Fruit fly (Drosophila melanogaster) whole organism, larva: ENCODE results near the gene pinta.

Experiments
- noc ChIP-seq: fragments of 200-800 bp; sonication (Bioruptor generic); optimal IDR thresholded peaks from 3 replicates; lab custom pipeline; 2019; ENCODE audit warnings: missing biosample characterization, mild to moderate bottlenecking, missing genetic modification characterization, moderate library complexity

pinta gene

dm6 chr3R:22447195-22447873 is 22.6 kb upstream of the pinta start, which contains the start of gene CG34288:
Gene CG34288 (minus strand): TSS chr3R:22447263.
- TF ChIP-seq noc = peak; percentile 35

DNA sequence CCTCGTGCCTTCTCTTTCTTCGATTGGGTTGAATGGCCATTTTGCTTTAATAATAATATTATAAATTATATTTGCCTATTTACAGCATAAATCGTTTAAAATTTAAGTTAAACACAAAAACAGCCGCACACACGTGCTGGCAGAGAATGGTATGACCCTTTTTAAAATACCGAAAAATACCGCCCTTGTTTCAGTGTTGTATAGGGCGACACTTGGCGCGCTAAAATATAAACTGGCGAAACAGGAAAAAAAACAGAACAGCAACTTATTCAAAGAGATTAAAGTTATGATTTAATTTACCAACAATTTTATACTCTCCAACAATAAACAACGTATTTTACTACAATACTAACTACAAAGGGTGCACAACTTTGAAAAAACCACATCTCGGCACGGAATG is 21.8 kb upstream of the pinta start, which contains the start of gene CG12499:
Gene CG12499 (minus strand): TSS at position 95 of the 400 bp plus-strand sequence.
- no peak for TF ChIP-seq noc

DNA sequence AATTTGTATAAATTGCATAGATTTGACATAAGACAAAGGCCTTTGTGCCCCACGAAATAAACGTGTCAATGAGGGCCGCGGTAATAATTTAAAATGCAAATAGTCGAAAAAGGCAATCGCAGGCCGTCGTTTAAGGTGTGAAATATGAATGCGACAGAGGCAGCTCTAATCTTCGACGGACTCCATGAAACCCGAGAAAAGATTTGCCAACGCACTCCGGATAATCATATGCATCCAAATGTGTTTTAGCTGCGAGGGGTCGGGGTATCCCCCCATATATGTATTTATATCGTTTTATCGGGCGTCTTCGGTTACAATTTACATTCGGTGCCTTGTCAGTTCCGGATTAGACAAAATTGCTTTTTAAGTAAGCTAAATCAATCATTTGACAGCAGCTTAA is 13.6 kb upstream of the pinta start:
- no peak for TF ChIP-seq noc

DNA sequence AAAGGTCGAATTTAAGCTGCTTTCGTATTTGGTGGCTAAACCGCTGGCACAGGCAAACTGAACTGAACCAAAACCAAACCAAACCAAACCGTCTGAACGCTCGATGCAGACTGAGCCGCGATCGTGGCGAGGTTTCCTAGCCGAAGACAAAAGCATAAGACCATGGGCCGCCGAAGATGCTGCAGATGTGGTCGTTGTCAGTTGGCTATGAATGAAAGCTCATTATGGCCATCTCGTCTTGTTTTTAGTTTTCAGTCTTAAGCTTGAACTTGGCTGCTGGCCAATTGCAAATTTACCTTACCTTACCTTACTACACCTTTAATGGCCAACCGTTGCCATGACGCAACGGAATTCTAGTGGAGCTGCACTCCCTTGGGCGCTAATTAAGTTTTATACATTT is 11.3 kb upstream of the pinta start, which contains the start of gene CG13847:
Gene CG13847 (minus strand): TSS at position 101 of the 400 bp plus-strand sequence.
- no peak for TF ChIP-seq noc

DNA sequence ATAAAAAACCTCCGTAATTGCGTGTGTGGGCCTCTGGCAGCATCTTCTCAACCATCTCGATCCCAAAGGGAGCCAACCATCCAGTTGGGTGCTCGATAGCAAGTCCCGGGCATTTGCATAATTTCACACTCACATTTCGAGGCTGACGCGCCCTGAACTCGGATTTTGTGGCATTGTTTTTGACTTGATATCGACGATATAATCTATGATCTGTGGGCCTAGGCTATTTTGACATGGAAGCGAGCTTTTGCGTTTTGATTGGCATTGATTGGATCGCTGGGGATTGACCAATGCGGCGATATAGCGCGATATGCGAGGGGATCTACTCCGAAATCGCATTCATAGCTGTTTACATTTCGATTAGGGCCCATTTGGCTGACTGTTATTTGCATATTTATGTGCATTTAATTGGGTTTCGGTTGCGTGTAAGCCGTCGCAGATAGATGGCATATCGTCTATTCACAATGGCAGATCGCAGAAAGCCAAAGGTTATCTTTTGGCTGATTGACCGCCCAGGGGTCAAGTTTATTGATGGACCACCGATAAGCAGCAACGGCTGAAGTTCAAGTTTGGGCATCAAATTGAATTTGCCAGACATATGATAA is 7.6 kb upstream of the pinta start:
- no peak for TF ChIP-seq noc

dm6 chr3R:22423996-22424395 is 733 bp downstream of the pinta start:
- no peak for TF ChIP-seq noc

- TF ChIP-seq noc = peak; percentile 78
Observed at dm6 chr3R:22421618-22422017, 3.1 kb downstream of the pinta start.

- TF ChIP-seq noc = peak; percentile 9
Observed at dm6 chr3R:22420911-22421310, 3.8 kb downstream of the pinta start, which contains the start of the genes Nop56 and mats. Gene Nop56 (minus strand): TSS chr3R:22421068. Gene mats (plus strand): TSS chr3R:22421161.

DNA sequence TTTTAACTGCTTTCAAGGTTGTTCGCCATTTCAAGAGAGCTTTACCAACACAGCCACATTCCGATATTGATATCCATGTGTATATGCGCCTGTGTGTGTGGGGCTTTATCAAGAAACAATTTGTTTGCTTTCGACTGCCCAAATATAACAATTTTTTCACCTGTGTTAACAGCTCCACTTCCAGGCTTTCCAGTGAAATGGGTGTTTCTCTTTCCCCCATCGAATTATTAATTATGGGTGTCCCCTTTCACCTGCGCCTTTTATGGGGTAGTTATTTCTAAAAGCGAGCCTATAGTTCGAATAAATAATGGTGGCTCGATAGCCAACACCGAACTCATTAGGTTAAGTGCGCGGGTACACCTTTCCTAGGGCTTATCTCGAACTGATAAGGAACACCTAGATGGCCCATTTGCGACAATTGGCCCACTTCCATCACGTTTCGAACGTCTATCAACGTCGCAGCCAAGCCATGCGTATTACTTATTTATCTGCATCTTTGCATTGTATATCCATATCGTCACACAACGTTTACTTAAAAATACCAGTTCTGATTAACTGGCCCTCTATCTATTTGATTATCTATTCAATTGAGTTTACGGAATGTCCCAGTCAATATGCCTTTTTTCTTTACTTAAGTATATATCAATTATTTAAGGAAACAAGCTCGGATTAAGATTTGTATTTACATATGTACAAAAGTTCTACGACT is 12.7 kb downstream of the pinta start:
- TF ChIP-seq noc = peak; percentile 30

DNA sequence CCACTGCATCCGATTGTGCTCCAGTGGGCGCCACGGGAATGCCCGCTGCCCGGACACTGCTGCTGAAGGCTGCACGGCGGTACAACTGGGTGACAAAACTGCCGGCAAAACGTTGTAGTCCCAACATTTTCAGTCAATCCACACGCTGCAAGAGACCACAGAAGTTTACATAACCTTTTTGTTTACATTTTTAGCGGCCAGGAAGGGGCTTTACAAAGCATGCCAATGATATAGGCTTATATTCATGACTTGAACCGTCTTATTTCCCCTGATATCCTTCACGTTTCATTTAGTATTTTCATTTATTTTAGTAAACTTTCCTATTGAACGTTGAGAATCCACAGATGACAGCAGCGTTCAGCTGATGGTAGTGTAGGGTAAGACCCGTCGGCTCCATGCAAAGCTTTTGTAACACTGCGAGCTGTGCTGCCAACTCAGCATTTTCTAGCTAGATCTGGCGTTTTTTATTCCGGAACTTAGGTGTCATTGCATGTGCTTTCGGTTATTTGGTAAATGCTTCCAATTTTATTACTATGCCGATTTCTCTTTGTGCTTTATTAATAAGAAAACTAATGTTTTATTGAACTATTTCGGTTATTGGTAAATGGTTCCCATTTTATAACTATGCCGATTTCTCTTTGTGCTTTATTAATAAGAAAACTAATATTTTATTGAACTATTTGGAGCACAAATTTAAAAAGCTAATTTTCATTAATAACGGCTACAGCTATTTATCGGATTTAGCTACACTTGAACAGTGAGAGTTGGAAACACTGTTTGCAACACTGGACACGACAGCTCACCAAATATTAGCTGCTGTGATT is 14.0 kb downstream of the pinta start, which contains the start of the genes CG13850 and lqfR:
Gene CG13850 (minus strand): TSS at position 379 of the 824 bp plus-strand sequence.
Gene lqfR (plus strand): TSS at position 765 of the 824 bp plus-strand sequence.
- TF ChIP-seq noc = peak; percentile 66

- no peak for TF ChIP-seq noc
Observed at dm6 chr3R:22405639-22406038, 19.1 kb downstream of the pinta start, which contains the start of gene CG13855. Gene CG13855 (plus strand): TSS chr3R:22405939.

DNA sequence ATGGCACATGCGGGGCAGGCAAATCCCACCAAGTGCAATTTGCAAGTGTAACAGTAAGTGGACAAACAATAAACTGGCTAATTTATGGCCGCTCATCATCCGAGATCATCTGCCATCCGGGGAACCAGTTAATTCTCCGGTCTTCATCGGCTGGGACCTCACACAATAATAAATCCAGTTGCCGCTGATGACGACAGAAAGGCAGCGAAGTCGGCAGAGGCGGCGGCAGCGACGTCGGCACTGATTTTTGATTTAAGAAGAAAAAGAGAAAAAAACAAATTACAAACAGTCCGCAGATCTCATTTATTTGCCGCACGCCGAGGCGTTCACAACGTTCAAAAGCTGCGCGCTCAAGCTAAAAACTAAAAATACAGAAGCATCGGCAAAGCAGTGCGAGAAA is 22.4 kb downstream of the pinta start, which contains the start of gene CG13856:
Gene CG13856 (plus strand): TSS at position 301 of the 400 bp plus-strand sequence.
- TF ChIP-seq noc = no peak

DNA sequence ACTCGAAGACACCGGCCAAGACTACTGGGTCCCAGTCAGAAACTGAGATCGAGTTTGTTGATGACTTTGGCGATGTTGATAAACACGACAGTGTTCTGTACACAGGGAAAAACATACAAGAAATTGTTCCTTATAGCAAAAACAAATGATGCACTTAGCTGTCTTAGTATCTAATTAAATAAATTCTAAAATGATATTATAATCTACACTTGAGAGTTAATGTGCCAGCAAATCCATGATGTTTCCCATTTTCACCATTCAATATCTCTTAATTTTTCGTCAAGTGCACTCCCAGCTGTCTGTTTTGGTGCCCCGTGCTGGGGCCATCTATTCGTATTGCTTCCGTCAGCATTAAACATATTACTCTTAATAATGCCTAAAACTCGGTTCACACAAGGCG is 24.5 kb downstream of the pinta start:
- no peak for TF ChIP-seq noc

DNA sequence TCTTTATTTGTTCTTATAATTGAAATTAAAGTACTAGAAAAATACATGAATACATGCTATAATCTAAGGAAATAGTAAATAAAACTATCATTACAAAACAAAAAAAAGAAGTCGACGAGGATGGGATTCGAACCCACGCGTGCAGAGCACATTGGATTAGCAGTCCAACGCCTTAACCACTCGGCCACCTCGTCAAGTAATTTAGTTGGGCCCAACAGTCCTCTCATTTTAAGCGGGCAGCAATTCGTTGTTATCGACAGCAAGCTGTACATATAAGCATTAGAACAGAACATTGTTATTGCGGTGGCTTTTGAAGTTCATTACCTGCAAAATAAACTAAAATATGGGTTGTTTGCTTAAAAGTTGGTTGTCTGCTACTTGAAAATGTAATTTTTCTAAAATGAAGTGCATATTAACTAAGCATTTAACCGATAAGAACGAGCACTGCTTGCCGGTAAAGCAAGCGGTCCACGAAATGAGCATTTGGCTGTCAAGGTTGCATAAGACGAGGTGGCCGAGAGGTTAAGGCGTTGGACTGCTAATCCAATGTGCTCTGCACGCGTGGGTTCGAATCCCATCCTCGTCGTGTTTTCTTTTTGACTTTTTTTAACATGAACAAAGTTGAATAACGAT is 27.5 kb downstream of the pinta start:
- no peak for TF ChIP-seq noc

DNA sequence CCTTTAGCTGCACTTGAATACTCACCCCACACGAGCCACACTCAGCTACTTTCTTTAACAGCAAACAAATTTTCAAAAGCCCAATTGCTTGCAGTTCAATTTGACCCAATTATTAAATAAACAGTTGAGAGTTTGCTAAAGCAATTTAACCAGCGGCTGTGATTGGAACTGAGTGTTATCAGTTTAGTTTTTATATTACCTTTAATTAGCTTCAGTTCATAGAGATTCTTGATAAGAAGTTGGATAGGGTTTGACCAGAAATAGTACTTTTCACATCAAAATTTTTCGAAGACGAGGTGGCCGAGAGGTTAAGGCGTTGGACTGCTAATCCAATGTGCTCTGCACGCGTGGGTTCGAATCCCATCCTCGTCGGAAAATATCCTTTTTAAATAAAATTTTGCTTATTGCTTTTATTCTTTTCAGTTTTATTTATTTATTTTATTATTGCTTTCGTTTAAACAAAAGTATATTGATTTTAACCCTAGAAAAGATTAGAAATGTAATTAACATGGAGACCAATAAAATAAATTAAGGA is 28.4 kb downstream of the pinta start:
- peak; percentile 3 for TF ChIP-seq noc
